Fruit fly (Drosophila melanogaster) whole organism, embryonic: Measurements from ENCODE around the gene Pph13.

Source experiments
- Antp ChIP-seq: fragments of 200-800 bp; sonication (Bioruptor generic); optimal IDR thresholded peaks from 3 replicates; lab custom pipeline; 2016; ENCODE audit warnings: missing biosample characterization, missing genetic modification characterization
- CG11398 ChIP-seq: fragments of 200-800 bp; sonication (Bioruptor generic); optimal IDR thresholded peaks from 2 replicates; lab custom pipeline; 2016; ENCODE audit warnings: missing biosample characterization, missing genetic modification characterization
- CG11723 ChIP-seq: fragments of 200-800 bp; sonication (Bioruptor generic); optimal IDR thresholded peaks from 2 replicates; lab custom pipeline; 2017; ENCODE audit warnings: missing biosample characterization, mild to moderate bottlenecking, missing genetic modification characterization
- CG12391 ChIP-seq: fragments of 200-800 bp; sonication (Bioruptor generic); optimal IDR thresholded peaks from 3 replicates; lab custom pipeline; 2018; ENCODE audit warnings: missing biosample characterization, mild to moderate bottlenecking, missing genetic modification characterization, moderate library complexity
- CG12942 ChIP-seq: fragments of 200-800 bp; sonication (Bioruptor generic); optimal IDR thresholded peaks from 3 replicates; lab custom pipeline; 2016; ENCODE audit warnings: missing biosample characterization, missing genetic modification characterization
- CG14050 ChIP-seq: fragments of 200-800 bp; sonication (Bioruptor generic); IDR thresholded peaks from 3 replicates; pipeline ENCODE4 v1.3.6; 2022; ENCODE audit warnings: missing biosample characterization, missing genetic modification characterization
- CG15479 ChIP-seq: fragments of 200-800 bp; sonication (Bioruptor generic); optimal IDR thresholded peaks from 3 replicates; lab custom pipeline; 2019; ENCODE audit warnings: missing biosample characterization, mild to moderate bottlenecking, missing genetic modification characterization, moderate library complexity
- CG2202 ChIP-seq: fragments of 200-800 bp; sonication (Bioruptor generic); optimal IDR thresholded peaks from 2 replicates; lab custom pipeline; 2018; ENCODE audit warnings: missing biosample characterization, mild to moderate bottlenecking, missing genetic modification characterization
- CG2889 ChIP-seq: fragments of 200-800 bp; sonication (Bioruptor generic); IDR thresholded peaks from 3 replicates; pipeline ENCODE4 v1.3.6; 2022; ENCODE audit warnings: missing biosample characterization, missing genetic modification characterization
- CG31388 ChIP-seq: fragments of 200-800 bp; sonication (Bioruptor generic); optimal IDR thresholded peaks from 2 replicates; lab custom pipeline; 2016; ENCODE audit warnings: missing biosample characterization, missing genetic modification characterization
- CG34376 ChIP-seq: fragments of 200-800 bp; sonication (Bioruptor generic); optimal IDR thresholded peaks from 2 replicates; lab custom pipeline; 2018; ENCODE audit warnings: missing biosample characterization, mild to moderate bottlenecking, missing genetic modification characterization
- CG4282 ChIP-seq: fragments of 200-800 bp; sonication (Bioruptor generic); optimal IDR thresholded peaks from 2 replicates; lab custom pipeline; 2016; ENCODE audit warnings: missing biosample characterization, missing genetic modification characterization
- CG7357 ChIP-seq: fragments of 200-800 bp; sonication (Bioruptor generic); IDR thresholded peaks from 3 replicates; pipeline ENCODE4 v1.3.6; 2022; ENCODE audit warnings: missing biosample characterization, missing genetic modification characterization
- CG7556 ChIP-seq: fragments of 200-800 bp; sonication (Bioruptor generic); optimal IDR thresholded peaks from 2 replicates; lab custom pipeline; 2017; ENCODE audit warnings: missing biosample characterization, mild to moderate bottlenecking, missing genetic modification characterization
- CG8765 ChIP-seq: fragments of 200-800 bp; sonication (Bioruptor generic); IDR thresholded peaks from 2 replicates; pipeline ENCODE4 v1.3.6; 2022; ENCODE audit warnings: missing biosample characterization, missing genetic modification characterization
- D19A ChIP-seq: fragments of 200-800 bp; optimal IDR thresholded peaks from 3 replicates; lab custom pipeline; 2019; ENCODE audit warnings: missing biosample characterization, mild to moderate bottlenecking, missing genetic modification characterization, moderate library complexity
- Elba2 ChIP-seq: fragments of 200-800 bp; sonication (Bioruptor generic); optimal IDR thresholded peaks from 3 replicates; lab custom pipeline; 2016; ENCODE audit warnings: missing biosample characterization, missing genetic modification characterization
- Fer1 ChIP-seq: fragments of 200-800 bp; sonication (Bioruptor generic); optimal IDR thresholded peaks from 2 replicates; lab custom pipeline; 2017; ENCODE audit warnings: missing biosample characterization, mild to moderate bottlenecking, missing genetic modification characterization
- Kr ChIP-seq: fragments of 200-800 bp; sonication (Bioruptor generic); optimal IDR thresholded peaks from 2 replicates; lab custom pipeline; 2017; ENCODE audit warnings: missing biosample characterization, mild to moderate bottlenecking, missing genetic modification characterization
- MESR4 ChIP-seq: fragments of 200-800 bp; sonication (Bioruptor generic); optimal IDR thresholded peaks from 2 replicates; lab custom pipeline; 2018; ENCODE audit warnings: missing biosample characterization, mild to moderate bottlenecking, missing genetic modification characterization, moderate library complexity
- Med ChIP-seq: fragments of 200-800 bp; sonication (Bioruptor generic); peaks from one replicate; lab custom pipeline; 2016; ENCODE audit warnings: missing biosample characterization, missing genetic modification characterization, mild to moderate bottlenecking, inconsistent platforms, moderate library complexity
- NFAT ChIP-seq: fragments of 200-800 bp; sonication (Bioruptor generic); IDR thresholded peaks from 2 replicates; pipeline ENCODE4 v1.3.6; 2022; ENCODE audit warnings: missing biosample characterization, missing genetic modification characterization
- Opbp ChIP-seq: fragments of 200-800 bp; sonication (Bioruptor generic); IDR thresholded peaks from 3 replicates; pipeline ENCODE4 v1.3.6; 2022; ENCODE audit warnings: missing biosample characterization, missing genetic modification characterization; ENCODE audit not compliant: partially characterized antibody
- Ravus ChIP-seq: fragments of 200-800 bp; sonication (Bioruptor generic); IDR thresholded peaks from 2 replicates; pipeline ENCODE4 v1.3.6; 2022; ENCODE audit warnings: missing biosample characterization, missing genetic modification characterization
- Sox100B ChIP-seq: fragments of 200-800 bp; sonication (Bioruptor generic); optimal IDR thresholded peaks from 3 replicates; lab custom pipeline; 2018; ENCODE audit warnings: missing biosample characterization, mild to moderate bottlenecking, missing genetic modification characterization
- Stat92E ChIP-seq, 3 experiments: fragments of >200 bp in 2 of 3; fragments of 200-800 bp in 1 of 3; sonication (Bioruptor generic) in 1 of 3; optimal IDR thresholded peaks; 2 replicates each; lab custom pipeline; 2017 to 2019; ENCODE audit warnings: missing biosample characterization in 3 of 3, missing genetic modification characterization in 3 of 3, mild to moderate bottlenecking in 1 of 3, moderate library complexity in 1 of 3
- cato ChIP-seq: fragments of 200-800 bp; sonication (Bioruptor generic); optimal IDR thresholded peaks from 2 replicates; lab custom pipeline; 2016; ENCODE audit warnings: missing biosample characterization, missing genetic modification characterization, borderline replicate concordance
- chinmo ChIP-seq: fragments of 200-800 bp; sonication (Bioruptor generic); IDR thresholded peaks from 4 replicates; pipeline ENCODE4 v1.3.6; 2022; ENCODE audit warnings: missing biosample characterization, missing genetic modification characterization; ENCODE audit not compliant: partially characterized antibody
- croc ChIP-seq: fragments of 200-800 bp; sonication (Bioruptor generic); conservative IDR thresholded peaks from 3 replicates; pipeline ENCODE4 v1.3.6; 2022; ENCODE audit warnings: missing biosample characterization, missing genetic modification characterization
- cwo ChIP-seq: fragments of 200-800 bp; sonication (Bioruptor generic); optimal IDR thresholded peaks from 3 replicates; lab custom pipeline; 2017; ENCODE audit warnings: missing biosample characterization, missing genetic modification characterization, mild to moderate bottlenecking, moderate library complexity, missing genetic modification reagents
- dan ChIP-seq: fragments of 200-800 bp; sonication (Bioruptor generic); IDR thresholded peaks from 2 replicates; pipeline ENCODE4 v1.3.6; 2022; ENCODE audit warnings: missing biosample characterization, missing genetic modification characterization
- dmrt11E ChIP-seq: fragments of 200-800 bp; sonication (Bioruptor generic); optimal IDR thresholded peaks from 3 replicates; lab custom pipeline; 2018; ENCODE audit warnings: missing biosample characterization, mild to moderate bottlenecking, missing genetic modification characterization, moderate library complexity
- dmrt99B ChIP-seq: fragments of 200-800 bp; sonication (Bioruptor generic); optimal IDR thresholded peaks from 2 replicates; lab custom pipeline; 2018; ENCODE audit warnings: missing biosample characterization, mild to moderate bottlenecking, missing genetic modification characterization, moderate library complexity
- dysf ChIP-seq: fragments of 200-800 bp; sonication (Bioruptor generic); IDR thresholded peaks from 3 replicates; pipeline ENCODE4 v1.3.6; 2022; ENCODE audit warnings: missing biosample characterization, missing genetic modification characterization
- fd64A ChIP-seq: fragments of 200-800 bp; sonication (Bioruptor generic); optimal IDR thresholded peaks from 3 replicates; lab custom pipeline; 2018; ENCODE audit warnings: missing biosample characterization, mild to moderate bottlenecking, missing genetic modification characterization
- grau ChIP-seq: fragments of 200-800 bp; optimal IDR thresholded peaks from 3 replicates; lab custom pipeline; 2019; ENCODE audit warnings: missing biosample characterization, mild to moderate bottlenecking, missing genetic modification characterization, moderate library complexity
- h ChIP-seq: fragments of >200 bp; optimal IDR thresholded peaks from 2 replicates; lab custom pipeline; 2017
- hkb ChIP-seq, 2 experiments: fragments of 200-800 bp in 1 of 2; fragments of >200 bp in 1 of 2; sonication (Bioruptor generic) in 1 of 2; IDR thresholded peaks in 1 of 2; optimal IDR thresholded peaks in 1 of 2; 2 replicates each; pipeline versions ENCODE4 v1.3.6 to Lab custom; 2017 to 2022; ENCODE audit warnings: missing biosample characterization in 1 of 2, missing genetic modification characterization in 1 of 2
- ind ChIP-seq: fragments of 200-800 bp; sonication (Bioruptor generic); optimal IDR thresholded peaks from 3 replicates; lab custom pipeline; 2016; ENCODE audit warnings: missing biosample characterization, missing genetic modification characterization
- insv ChIP-seq, 2 experiments: fragments of 200-800 bp; sonication (Bioruptor generic); optimal IDR thresholded peaks; 3 replicates each; lab custom pipeline; 2016 to 2018; ENCODE audit warnings: missing biosample characterization in 2 of 2, missing genetic modification characterization in 2 of 2
- lab ChIP-seq: fragments of 200-800 bp; sonication (Bioruptor generic); optimal IDR thresholded peaks from 3 replicates; lab custom pipeline; 2017; ENCODE audit warnings: missing biosample characterization, missing genetic modification characterization, mild to moderate bottlenecking, moderate library complexity, missing genetic modification reagents
- maf-S ChIP-seq: fragments of 200-800 bp; sonication (Bioruptor generic); optimal IDR thresholded peaks from 2 replicates; lab custom pipeline; 2016; ENCODE audit warnings: missing biosample characterization, missing genetic modification characterization
- odd ChIP-seq: fragments of 200-800 bp; sonication (Bioruptor generic); optimal IDR thresholded peaks from 2 replicates; lab custom pipeline; 2017; ENCODE audit warnings: missing biosample characterization, mild to moderate bottlenecking, missing genetic modification characterization
- row ChIP-seq: fragments of 200-800 bp; sonication (Bioruptor generic); IDR thresholded peaks from 3 replicates; pipeline ENCODE4 v1.3.6; 2022; ENCODE audit warnings: missing biosample characterization, missing genetic modification characterization
- slp2 ChIP-seq: fragments of 200-800 bp; sonication (Bioruptor generic); optimal IDR thresholded peaks from 2 replicates; lab custom pipeline; 2016; ENCODE audit warnings: missing biosample characterization, missing genetic modification characterization
- tin ChIP-seq: fragments of 200-800 bp; sonication (Bioruptor generic); optimal IDR thresholded peaks from 3 replicates; lab custom pipeline; 2016; ENCODE audit warnings: missing biosample characterization, missing genetic modification characterization
- tna ChIP-seq: fragments of 200-800 bp; sonication (Bioruptor generic); IDR thresholded peaks from 2 replicates; pipeline ENCODE4 v1.3.6; 2022; ENCODE audit warnings: missing biosample characterization, missing genetic modification characterization; ENCODE audit not compliant: partially characterized antibody
- trem ChIP-seq: fragments of 200-800 bp; optimal IDR thresholded peaks from 3 replicates; lab custom pipeline; 2019; ENCODE audit warnings: missing biosample characterization, mild to moderate bottlenecking, missing genetic modification characterization, moderate library complexity
- vnd ChIP-seq: fragments of 200-800 bp; sonication (Bioruptor generic); IDR thresholded peaks from 3 replicates; pipeline ENCODE4 v1.3.6; 2022; ENCODE audit warnings: missing biosample characterization, missing genetic modification characterization; ENCODE audit not compliant: partially characterized antibody

The Pph13 gene

DNA sequence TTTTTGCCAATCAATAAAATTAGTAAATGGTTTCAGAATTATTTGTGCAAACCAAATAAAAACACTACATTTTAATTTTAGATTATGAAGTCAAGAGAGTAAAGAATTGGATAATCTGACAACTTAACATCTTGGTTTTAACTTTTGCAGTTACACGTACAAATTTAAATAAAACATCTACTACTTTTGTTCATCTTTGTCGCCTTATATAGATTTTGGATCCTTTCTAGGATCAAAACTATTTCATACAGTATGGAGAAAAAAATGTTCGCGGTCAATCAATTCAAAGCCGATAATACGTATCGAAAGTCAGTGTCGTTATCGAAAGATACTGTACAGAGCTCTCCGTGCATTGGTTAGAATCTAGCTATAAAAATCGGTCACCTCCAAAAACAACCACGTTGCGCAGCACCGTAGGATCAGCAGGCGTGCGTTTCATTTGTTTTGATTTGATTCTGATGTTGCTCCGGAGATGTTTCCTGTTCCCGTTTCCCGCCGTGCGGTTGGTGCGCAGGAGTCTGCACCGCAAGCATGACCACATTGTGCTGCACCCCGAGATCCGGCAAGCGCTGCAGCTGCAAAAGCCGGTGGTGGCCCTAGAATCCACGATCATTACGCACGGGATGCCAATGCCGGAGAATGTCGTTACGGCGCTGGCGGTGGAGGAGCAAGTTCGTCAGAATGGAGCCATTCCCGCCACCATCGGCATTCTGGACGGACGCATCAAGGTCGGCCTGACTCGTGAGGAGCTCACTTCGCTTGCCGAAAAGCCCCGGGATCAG, 13.3 kb upstream of the Pph13 start, which contains the start of the genes uncNacbeta and CG2794 (continued):
- no peak for TF ChIP-seq h
- TF ChIP-seq CG12942 (GFP tag; lab: Kevin White, UChicago): no peak
- TF ChIP-seq CG31388 (GFP tag; lab: Kevin White, UChicago): no peak
- TF ChIP-seq CG12391 (tag; lab: Kevin White, UChicago): peak; percentile 8
- TF ChIP-seq insv (GFP tag; optimal IDR thresholded peaks at IDR 0.05; lab: Kevin White, UChicago): no peak
- no peak for TF ChIP-seq CG2889 (GFP tag; lab: Robert Waterston, UW)
- no peak for TF ChIP-seq CG11723
- TF ChIP-seq Antp (GFP tag; lab: Kevin White, UChicago): no peak
- TF ChIP-seq maf-S (GFP tag; lab: Kevin White, UChicago): no peak
- TF ChIP-seq Opbp (GFP tag; lab: Robert Waterston, UW): peak; percentile 73
- TF ChIP-seq CG11398 (GFP tag; lab: Kevin White, UChicago): peak; percentile 8
- no peak for TF ChIP-seq grau (tag; lab: Kevin White, UChicago)
- TF ChIP-seq tna (GFP tag; lab: Robert Waterston, UW): peak; percentile 83
- no peak for TF ChIP-seq CG8765
- no peak for TF ChIP-seq ind (GFP tag; lab: Kevin White, UChicago)
- TF ChIP-seq Stat92E (GFP tag; optimal IDR thresholded peaks at IDR 0.05; lab: Kevin White, UChicago): peak in 1 of 3 experiments; percentile 43
- no peak for TF ChIP-seq CG14050 (GFP tag; lab: Robert Waterston, UW)
- no peak for TF ChIP-seq D19A (tag; lab: Kevin White, UChicago)
- TF ChIP-seq Kr (GFP tag; lab: Kevin White, UChicago): no peak
- peak; percentile 88 for TF ChIP-seq Med (GFP tag; lab: Kevin White, UChicago)
- TF ChIP-seq dmrt99B (tag; lab: Kevin White, UChicago): no peak
- TF ChIP-seq lab: no peak
- TF ChIP-seq MESR4 (GFP tag; lab: Kevin White, UChicago): peak; percentile 59
- no peak for TF ChIP-seq Ravus (GFP tag; lab: Robert Waterston, UW)
- TF ChIP-seq CG34376 (GFP tag; lab: Kevin White, UChicago): no peak
- TF ChIP-seq Elba2 (GFP tag; lab: Kevin White, UChicago): no peak
- no peak for TF ChIP-seq tin (GFP tag; lab: Kevin White, UChicago)
- TF ChIP-seq slp2: no peak
- TF ChIP-seq CG7357 (GFP tag; lab: Robert Waterston, UW): no peak
- TF ChIP-seq row (GFP tag; lab: Robert Waterston, UW): peak; percentile 62; the same call in 2 of the 3 replicates
- no peak for TF ChIP-seq cwo (GFP tag; lab: Kevin White, UChicago)
- no peak for TF ChIP-seq dysf (GFP tag; lab: Robert Waterston, UW)
- TF ChIP-seq odd (GFP tag; lab: Kevin White, UChicago): no peak
- peak; percentile 61 for TF ChIP-seq vnd
- peak; percentile 39 for TF ChIP-seq trem (tag; lab: Kevin White, UChicago)
- TF ChIP-seq croc (GFP tag; lab: Robert Waterston, UW): no peak
- TF ChIP-seq chinmo (GFP tag; lab: Robert Waterston, UW): peak; percentile 71; the same call in 2 of the 4 replicates
- no peak for TF ChIP-seq Sox100B
- no peak for TF ChIP-seq CG2202 (tag; lab: Kevin White, UChicago)
- TF ChIP-seq CG15479 (GFP tag; lab: Kevin White, UChicago): peak; percentile 32
- TF ChIP-seq dmrt11E (tag; lab: Kevin White, UChicago): no peak
- no peak for TF ChIP-seq dan (GFP tag; lab: Robert Waterston, UW)
- TF ChIP-seq cato: no peak
- TF ChIP-seq fd64A (GFP tag; lab: Kevin White, UChicago): no peak
- no peak for TF ChIP-seq CG7556 (GFP tag; lab: Kevin White, UChicago)
- TF ChIP-seq NFAT (GFP tag; lab: Robert Waterston, UW): 0 out of 2 replicates have a peak, but pooled peaks have one; percentile 42
- TF ChIP-seq Fer1 (GFP tag; lab: Kevin White, UChicago): no peak
- TF ChIP-seq hkb (optimal IDR thresholded peaks at IDR 0.05; lab: Kevin White, UChicago): no peak
- no peak for TF ChIP-seq hkb (GFP tag; IDR thresholded peaks at IDR 0.05; lab: Robert Waterston, UW)
- no peak for TF ChIP-seq CG4282 (GFP tag; lab: Kevin White, UChicago)
